Worm (Caenorhabditis elegans): ENCODE data around the gene F07E5.13.
"Not testable (repeated sequence)": the region's sequence is repeated elsewhere in the genome, so short reads cannot be mapped to it uniquely, and the experiment has no call there.

The F07E5.13 gene

ce11 chrII:2039288-2039687 lies 24.6 kb downstream of the F07E5.13 start, which contains the start of gene bath-19:
TSS of gene bath-19 (minus strand) at chrII:2039388.
- no peak for TF ChIP-seq ceh-36 (tag; optimal IDR thresholded peaks at IDR 0.05)
- no peak for TF ChIP-seq hnd-1 (tag; optimal IDR thresholded peaks at IDR 0.05)
- TF ChIP-seq aly-1 (tag; optimal IDR thresholded peaks at IDR 0.05) = no peak
- TF ChIP-seq flt-1 (GFP tag; IDR thresholded peaks at IDR 0.05) = no peak
- TF ChIP-seq tbx-37 (GFP tag; conservative IDR thresholded peaks at IDR 0.05) = no peak
- no peak for TF ChIP-seq ama-1 (optimal IDR thresholded peaks at IDR 0.05)
- TF ChIP-seq ets-7 (tag; optimal IDR thresholded peaks at IDR 0.05) = no peak
- no peak for TF ChIP-seq tra-4 (tag; optimal IDR thresholded peaks at IDR 0.05)
- no peak for TF ChIP-seq tbx-11 (GFP tag; IDR thresholded peaks at IDR 0.05)
- TF ChIP-seq scrt-1 (GFP tag; IDR thresholded peaks at IDR 0.05) = no peak
- no peak for TF ChIP-seq ceh-13 (GFP tag; optimal IDR thresholded peaks at IDR 0.05)
- TF ChIP-seq sea-1 (GFP tag; conservative IDR thresholded peaks at IDR 0.05) = no peak
- no peak for TF ChIP-seq pes-1 (GFP tag; IDR thresholded peaks at IDR 0.05)
- TF ChIP-seq hmg-4 (GFP tag; optimal IDR thresholded peaks at IDR 0.05) = no peak

- TF ChIP-seq aly-1 (tag; optimal IDR thresholded peaks at IDR 0.05) (no peak), ceh-36 (tag; optimal IDR thresholded peaks at IDR 0.05) (no peak), tbx-37 (GFP tag; conservative IDR thresholded peaks at IDR 0.05) (no peak), pes-1 (GFP tag; IDR thresholded peaks at IDR 0.05) (no peak), ets-7 (tag; optimal IDR thresholded peaks at IDR 0.05) (no peak), tra-4 (tag; optimal IDR thresholded peaks at IDR 0.05) (no peak), scrt-1 (GFP tag; IDR thresholded peaks at IDR 0.05) (no peak), F13C5.2 (tag; optimal IDR thresholded peaks at IDR 0.05) (no peak), hmg-4 (GFP tag; optimal IDR thresholded peaks at IDR 0.05) (no peak), flt-1 (GFP tag; IDR thresholded peaks at IDR 0.05) (no peak), ama-1 (optimal IDR thresholded peaks at IDR 0.05) (no peak), hmbx-1 (tag; optimal IDR thresholded peaks at IDR 0.05) (no peak), ceh-13 (GFP tag; optimal IDR thresholded peaks at IDR 0.05) (no peak), sea-1 (GFP tag; conservative IDR thresholded peaks at IDR 0.05) (no peak), tbx-11 (GFP tag; IDR thresholded peaks at IDR 0.05) (no peak), hnd-1 (tag; optimal IDR thresholded peaks at IDR 0.05) (no peak), B0310.2 (tag; optimal IDR thresholded peaks at IDR 0.05) (no peak)
Measured at ce11 chrII:2033286-2033685, 30.6 kb downstream of the F07E5.13 start, which contains the start of gene F59H6.14. TSS of gene F59H6.14 (plus strand) at chrII:2033586.

ce11 chrII:2032282-2032681 lies 31.6 kb downstream of the F07E5.13 start, which contains the start of gene btb-4:
TSS of gene btb-4 (plus strand) at chrII:2032316.
- TF ChIP-seq hmg-4 (GFP tag; optimal IDR thresholded peaks at IDR 0.05); tbx-37 (GFP tag; conservative IDR thresholded peaks at IDR 0.05); aly-1 (tag; optimal IDR thresholded peaks at IDR 0.05): not testable (repeated sequence)

- no peak for TF ChIP-seq ceh-13 (GFP tag; optimal IDR thresholded peaks at IDR 0.05)
- TF ChIP-seq sea-1 (GFP tag; conservative IDR thresholded peaks at IDR 0.05) = no peak
- TF ChIP-seq scrt-1 (GFP tag; IDR thresholded peaks at IDR 0.05) = no peak
- TF ChIP-seq aly-1 (tag; optimal IDR thresholded peaks at IDR 0.05) = no peak
- TF ChIP-seq tbx-11 (GFP tag; IDR thresholded peaks at IDR 0.05) = no peak
- no peak for TF ChIP-seq ama-1 (optimal IDR thresholded peaks at IDR 0.05)
- no peak for TF ChIP-seq pes-1 (GFP tag; IDR thresholded peaks at IDR 0.05)
- TF ChIP-seq ceh-36 (tag; optimal IDR thresholded peaks at IDR 0.05) = no peak
- TF ChIP-seq hmbx-1 (tag; optimal IDR thresholded peaks at IDR 0.05) = no peak
Measured at ce11 chrII:2031852-2032251, 32.0 kb downstream of the F07E5.13 start, which contains the start of gene bath-5. TSS of gene bath-5 (minus strand) at chrII:2031952.

ce11 chrII:2030367-2030766 lies 33.5 kb downstream of the F07E5.13 start, which contains the start of gene bath-3:
TSS of gene bath-3 (minus strand) at chrII:2030467.
- TF ChIP-seq scrt-1 (GFP tag; IDR thresholded peaks at IDR 0.05) = no peak
- TF ChIP-seq ets-7 (tag; optimal IDR thresholded peaks at IDR 0.05) = no peak
- no peak for TF ChIP-seq hmg-4 (GFP tag; optimal IDR thresholded peaks at IDR 0.05)
- TF ChIP-seq tra-4 (tag; optimal IDR thresholded peaks at IDR 0.05) = no peak
- TF ChIP-seq pes-1 (GFP tag; IDR thresholded peaks at IDR 0.05) = no peak
- no peak for TF ChIP-seq F13C5.2 (tag; optimal IDR thresholded peaks at IDR 0.05)
- no peak for TF ChIP-seq tbx-11 (GFP tag; IDR thresholded peaks at IDR 0.05)
- TF ChIP-seq flt-1 (GFP tag; IDR thresholded peaks at IDR 0.05) = no peak
- no peak for TF ChIP-seq ceh-13 (GFP tag; optimal IDR thresholded peaks at IDR 0.05)
- no peak for TF ChIP-seq aly-1 (tag; optimal IDR thresholded peaks at IDR 0.05)
- no peak for TF ChIP-seq sea-1 (GFP tag; conservative IDR thresholded peaks at IDR 0.05)
- TF ChIP-seq B0310.2 (tag; optimal IDR thresholded peaks at IDR 0.05) = no peak
- TF ChIP-seq tbx-37 (GFP tag; conservative IDR thresholded peaks at IDR 0.05) = no peak
- no peak for TF ChIP-seq hmbx-1 (tag; optimal IDR thresholded peaks at IDR 0.05)
- TF ChIP-seq ama-1 (optimal IDR thresholded peaks at IDR 0.05) = no peak
- no peak for TF ChIP-seq ceh-36 (tag; optimal IDR thresholded peaks at IDR 0.05)
- TF ChIP-seq hnd-1 (tag; optimal IDR thresholded peaks at IDR 0.05) = no peak

- no peak for TF ChIP-seq hmg-4 (GFP tag; optimal IDR thresholded peaks at IDR 0.05)
- TF ChIP-seq ceh-36 (tag; optimal IDR thresholded peaks at IDR 0.05) = no peak
- no peak for TF ChIP-seq ama-1 (optimal IDR thresholded peaks at IDR 0.05)
- no peak for TF ChIP-seq F13C5.2 (tag; optimal IDR thresholded peaks at IDR 0.05)
- no peak for TF ChIP-seq pes-1 (GFP tag; IDR thresholded peaks at IDR 0.05)
- no peak for TF ChIP-seq ceh-13 (GFP tag; optimal IDR thresholded peaks at IDR 0.05)
Measured at ce11 chrII:2028712-2029111, 35.2 kb downstream of the F07E5.13 start, which contains the start of gene bath-1. TSS of gene bath-1 (minus strand) at chrII:2028812.

ce11 chrII:2026525-2026924 lies 37.4 kb downstream of the F07E5.13 start, which contains the start of gene bath-21:
TSS of gene bath-21 (minus strand) at chrII:2026625.
- no peak for TF ChIP-seq B0310.2 (tag; optimal IDR thresholded peaks at IDR 0.05)
- no peak for TF ChIP-seq tra-4 (tag; optimal IDR thresholded peaks at IDR 0.05)
- no peak for TF ChIP-seq ama-1 (optimal IDR thresholded peaks at IDR 0.05)
- no peak for TF ChIP-seq ceh-13 (GFP tag; optimal IDR thresholded peaks at IDR 0.05)
- no peak for TF ChIP-seq tbx-37 (GFP tag; conservative IDR thresholded peaks at IDR 0.05)
- TF ChIP-seq scrt-1 (GFP tag; IDR thresholded peaks at IDR 0.05) = no peak
- TF ChIP-seq hmbx-1 (tag; optimal IDR thresholded peaks at IDR 0.05) = no peak
- no peak for TF ChIP-seq hmg-4 (GFP tag; optimal IDR thresholded peaks at IDR 0.05)
- no peak for TF ChIP-seq pes-1 (GFP tag; IDR thresholded peaks at IDR 0.05)
- no peak for TF ChIP-seq flt-1 (GFP tag; IDR thresholded peaks at IDR 0.05)
- TF ChIP-seq F13C5.2 (tag; optimal IDR thresholded peaks at IDR 0.05) = no peak
- no peak for TF ChIP-seq ets-7 (tag; optimal IDR thresholded peaks at IDR 0.05)
- TF ChIP-seq ceh-36 (tag; optimal IDR thresholded peaks at IDR 0.05) = no peak
- no peak for TF ChIP-seq hnd-1 (tag; optimal IDR thresholded peaks at IDR 0.05)
- no peak for TF ChIP-seq tbx-11 (GFP tag; IDR thresholded peaks at IDR 0.05)
- no peak for TF ChIP-seq aly-1 (tag; optimal IDR thresholded peaks at IDR 0.05)
- no peak for TF ChIP-seq sea-1 (GFP tag; conservative IDR thresholded peaks at IDR 0.05)

All from whole organism, early embryonic.